Worm (Caenorhabditis elegans) whole organism, L4/young adult: ENCODE data around the gene Y34B4A.4.

Experiments
- W03F9.2 ChIP-seq: fragments of 150-350 bp; optimal IDR thresholded peaks from 2 replicates; lab custom pipeline; 2014; ENCODE audit warnings: missing biosample characterization, missing genetic modification characterization
- dao-5 ChIP-seq: sonication (generic microtip); optimal IDR thresholded peaks from 2 replicates; lab custom pipeline; 2016; ENCODE audit warnings: missing genotype, missing genetic modification characterization, moderate library complexity, missing compliant biosample characterization
- him-1 ChIP-seq: sonication (generic microtip); optimal IDR thresholded peaks from 2 replicates; lab custom pipeline; 2016; ENCODE audit warnings: missing genotype, missing genetic modification reagents, missing genetic modification characterization, missing compliant biosample characterization

DNA sequence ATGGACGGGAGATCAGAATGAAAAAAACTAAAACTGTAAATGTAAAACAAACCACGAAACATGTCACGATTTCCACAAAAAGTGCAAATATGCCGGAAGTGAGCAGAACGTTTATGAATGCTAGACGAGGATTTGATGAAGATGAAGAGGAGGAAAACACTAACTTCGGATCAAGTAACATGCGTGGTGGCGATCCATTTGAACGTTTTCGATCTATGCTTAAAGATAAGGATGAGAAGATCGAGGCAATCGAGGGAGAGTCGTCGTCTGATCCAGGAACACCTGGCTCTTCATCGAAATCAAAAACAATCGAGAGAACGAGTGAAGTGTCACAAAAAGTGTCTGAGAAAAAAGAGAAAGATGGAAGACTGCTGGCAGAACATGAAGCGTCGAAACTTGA, 1.2 kb downstream of the Y34B4A.4 start:
- TF ChIP-seq him-1 (tag; lab: Kevin White, UChicago) (no peak), dao-5 (tag; lab: Kevin White, UChicago) (no peak), W03F9.2 (tag; lab: Kevin White, UChicago) (no peak)
